Worm (Caenorhabditis elegans): ENCODE measurements around the gene ubc-7.

DNA sequence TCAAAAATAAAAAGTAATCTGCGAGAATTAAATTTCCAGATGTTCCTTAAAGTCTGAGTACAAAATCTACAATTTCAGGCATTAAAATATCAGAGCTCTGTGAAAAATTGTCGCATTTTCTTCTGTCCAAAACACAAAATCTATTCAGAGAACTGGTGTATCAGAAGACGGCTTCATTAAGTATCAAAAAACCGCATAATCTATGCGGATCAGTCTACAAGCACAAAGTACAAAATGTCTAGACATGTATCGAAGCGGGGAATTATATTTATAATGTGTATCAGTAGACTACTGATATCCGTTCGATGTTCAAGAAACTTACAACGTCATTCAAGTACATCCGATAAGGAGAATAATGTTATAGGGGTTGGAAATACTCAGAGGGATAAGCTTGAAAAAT lies 38.6 kb upstream of the ubc-7 start:
- TF ChIP-seq aly-2 (tag; optimal IDR thresholded peaks at IDR 0.05): no peak
- no peak for TF ChIP-seq ztf-4 (tag; optimal IDR thresholded peaks at IDR 0.05)
- TF ChIP-seq ceh-16 (tag; optimal IDR thresholded peaks at IDR 0.05): no peak
- no peak for TF ChIP-seq ztf-11 (tag; optimal IDR thresholded peaks at IDR 0.05)
- TF ChIP-seq elt-1 (tag; optimal IDR thresholded peaks at IDR 0.05): no peak
- no peak for TF ChIP-seq mab-5 (tag; optimal IDR thresholded peaks at IDR 0.05)

Data from whole organism, L2 larva.